Worm (Caenorhabditis elegans): ENCODE results near the gene F10E9.2.

Gene F10E9.2

ce11 chrIII:8358213-8358672 is 45.8 kb downstream of the F10E9.2 start, which contains the start of the genes R05D3.8 and rfp-1 (continued):
- TF ChIP-seq ceh-58 (GFP tag; IDR thresholded peaks at IDR 0.05) (no peak), bed-1 (GFP tag; IDR thresholded peaks at IDR 0.05) (no peak), zim-3 (tag; optimal IDR thresholded peaks at IDR 0.05) (no peak), egrh-3 (GFP tag; IDR thresholded peaks at IDR 0.05) (no peak), cebp-1 (GFP tag; IDR thresholded peaks at IDR 0.05) (no peak), cebp-1 (tag; optimal IDR thresholded peaks at IDR 0.05) (peak; percentile 67), tbx-9 (tag; optimal IDR thresholded peaks at IDR 0.05; ENCODE audit: borderline replicate concordance) (no peak), egl-18 (GFP tag; IDR thresholded peaks at IDR 0.05) (no peak), lsl-1 (GFP tag; optimal IDR thresholded peaks at IDR 0.05) (peak; percentile 94), tbp1 (GFP tag; optimal IDR thresholded peaks at IDR 0.05) (peak; percentile 52), mel-28 (tag; optimal IDR thresholded peaks at IDR 0.05; ENCODE audit: borderline replicate concordance) (no peak), F37B4.10 (GFP tag; IDR thresholded peaks at IDR 0.05) (0 out of 2 replicates have a peak, but pooled peaks have one; percentile 61), Y79H2A.3 (GFP tag; conservative IDR thresholded peaks at IDR 0.05) (0 out of 2 replicates have a peak, but pooled peaks have one; percentile 50), attf-6 (GFP tag; IDR thresholded peaks at IDR 0.05) (no peak), F33H1.4 (GFP tag; IDR thresholded peaks at IDR 0.05) (peak; percentile 95), B0336.3 (GFP tag; IDR thresholded peaks at IDR 0.05) (0 out of 2 replicates have a peak, but pooled peaks have one; percentile 32), hmg-20 (GFP tag; IDR thresholded peaks at IDR 0.05) (no peak), rpc-1 (optimal IDR thresholded peaks at IDR 0.05) (no peak), rpc-1 (tag; optimal IDR thresholded peaks at IDR 0.05) (no peak), mes-4 (tag; optimal IDR thresholded peaks at IDR 0.05) (no peak), dpl-1 (GFP tag; optimal IDR thresholded peaks at IDR 0.05) (peak; percentile 28), nhr-27 (tag; optimal IDR thresholded peaks at IDR 0.05) (no peak), mcd-1 (GFP tag; IDR thresholded peaks at IDR 0.05) (peak; percentile 50; the same call in 1 of the 2 replicates), madf-3 (GFP tag; IDR thresholded peaks at IDR 0.05) (0 out of 2 replicates have a peak, but pooled peaks have one; percentile 16), nfya-1 (tag; optimal IDR thresholded peaks at IDR 0.05; ENCODE audit: borderline replicate concordance, insufficient read depth) (no peak), ztf-18 (tag; optimal IDR thresholded peaks at IDR 0.05) (no peak), xnd-1 (tag; optimal IDR thresholded peaks at IDR 0.05) (peak; percentile 56), ztf-22 (GFP tag; optimal IDR thresholded peaks at IDR 0.05) (no peak), Y53F4B.3 (GFP tag; IDR thresholded peaks at IDR 0.05) (no peak), K11D2.4 (GFP tag; IDR thresholded peaks at IDR 0.05) (no peak), efl-1 (GFP tag; optimal IDR thresholded peaks at IDR 0.05) (peak; percentile 64), snpc-1.3 (tag; optimal IDR thresholded peaks at IDR 0.05; ENCODE audit: insufficient read depth) (peak; percentile 58), sptf-2 (GFP tag; optimal IDR thresholded peaks at IDR 0.05) (no peak), ztf-6 (GFP tag; IDR thresholded peaks at IDR 0.05) (no peak), ets-4 (GFP tag; optimal IDR thresholded peaks at IDR 0.05) (no peak), hmg-1.2 (GFP tag; IDR thresholded peaks at IDR 0.05) (peak; percentile 53; the same call in 1 of the 2 replicates), lir-1 (GFP tag; conservative IDR thresholded peaks at IDR 0.05) (no peak; the same call in 1 of the 2 replicates), snpc-4 (GFP tag; optimal IDR thresholded peaks at IDR 0.05) (no peak), snpc-4 (tag; optimal IDR thresholded peaks at IDR 0.05) (peak in 1 of 4 experiments; percentile 63), madf-10 (tag; optimal IDR thresholded peaks at IDR 0.05) (no peak), egl-44 (GFP tag; IDR thresholded peaks at IDR 0.05) (no peak), ztf-28 (GFP tag; IDR thresholded peaks at IDR 0.05) (no peak), lag-1 (GFP tag; IDR thresholded peaks at IDR 0.05) (no peak), F10E7.11 (tag; optimal IDR thresholded peaks at IDR 0.05) (no peak), rec-8 (tag; optimal IDR thresholded peaks at IDR 0.05) (no peak), let-607 (tag; optimal IDR thresholded peaks at IDR 0.05) (no peak), F57A8.1 (GFP tag; optimal IDR thresholded peaks at IDR 0.05) (no peak), die-1 (tag; optimal IDR thresholded peaks at IDR 0.05) (no peak), aptf-3 (GFP tag; IDR thresholded peaks at IDR 0.05) (no peak)
